Worm (Caenorhabditis elegans): ENCODE results near the gene trpp-4.

ce11 chrV:9356345-9356744, 43.8 kb upstream of the trpp-4 start, which contains the start of gene ttr-49:
- no peak for TF ChIP-seq ama-1 (optimal IDR thresholded peaks at IDR 0.05)
- no peak for TF ChIP-seq C08G9.2 (tag; optimal IDR thresholded peaks at IDR 0.05)
- TF ChIP-seq ceh-19 (GFP tag; optimal IDR thresholded peaks at IDR 0.05), result no peak
- TF ChIP-seq fkh-10 (GFP tag; optimal IDR thresholded peaks at IDR 0.05), result no peak
- no peak for TF ChIP-seq Y22D7AL.16 (tag; optimal IDR thresholded peaks at IDR 0.05)
- no peak for TF ChIP-seq pha-4 (tag; optimal IDR thresholded peaks at IDR 0.05)
- TF ChIP-seq elt-2 (tag; optimal IDR thresholded peaks at IDR 0.05), result no peak
